Worm (Caenorhabditis elegans) whole organism, L4/young adult: Measurements from ENCODE around the gene C33C12.12.

Source experiments
- W03F9.2 ChIP-seq: fragments of 150-350 bp; optimal IDR thresholded peaks from 2 replicates; lab custom pipeline; 2014; ENCODE audit warnings: missing biosample characterization, missing genetic modification characterization
- dao-5 ChIP-seq: sonication (generic microtip); optimal IDR thresholded peaks from 2 replicates; lab custom pipeline; 2016; ENCODE audit warnings: missing genotype, missing genetic modification characterization, moderate library complexity, missing compliant biosample characterization

DNA sequence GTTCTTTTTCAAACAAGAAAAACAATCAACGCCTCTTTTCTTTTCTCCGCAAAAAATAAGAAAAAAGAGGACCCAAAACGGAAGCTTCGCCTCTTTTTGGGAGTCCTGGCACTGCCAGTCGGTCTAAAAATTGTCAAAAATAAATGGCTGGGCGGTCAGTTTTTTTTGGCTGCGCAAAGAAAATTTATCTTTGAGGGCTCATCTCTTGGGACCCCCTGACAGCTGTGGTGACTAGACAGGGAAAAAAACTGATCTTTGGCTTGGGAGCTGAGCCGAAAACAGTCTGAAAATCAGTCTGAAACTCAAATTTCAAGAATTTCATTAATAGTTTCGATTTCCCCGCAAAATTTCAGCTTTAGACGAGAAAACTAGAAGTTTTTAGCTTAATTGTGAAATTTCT, 20.5 kb upstream of the C33C12.12 start:
- no peak for TF ChIP-seq W03F9.2 (tag; lab: Kevin White, UChicago)
- TF ChIP-seq dao-5 (tag; lab: Kevin White, UChicago) = no peak
